Worm (Caenorhabditis elegans): ENCODE measurements around the gene chpf-1.

DNA sequence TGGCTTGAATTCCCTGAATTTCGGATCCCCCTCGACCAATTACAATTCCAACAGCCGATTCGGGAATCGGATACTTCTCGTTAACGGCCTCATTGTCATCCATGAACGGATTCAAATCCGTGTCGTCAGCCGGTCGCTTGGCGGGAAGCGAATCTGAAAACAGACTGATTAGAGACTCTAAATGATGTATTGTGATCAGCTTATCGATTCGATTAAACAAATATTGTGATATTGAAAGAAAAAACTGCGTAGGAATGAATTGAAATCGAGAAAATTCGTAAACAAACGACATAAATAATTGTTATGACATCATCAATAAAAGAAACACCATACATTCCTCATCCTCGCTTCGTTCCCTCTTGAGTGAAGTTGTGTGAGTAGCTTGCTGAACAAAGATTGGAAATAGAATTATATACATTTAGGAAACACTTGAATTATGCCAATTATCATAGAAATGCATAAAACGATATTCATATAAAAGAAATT is 34.7 kb upstream of the chpf-1 start:
- TF ChIP-seq W03F9.2 (tag; optimal IDR thresholded peaks at IDR 0.05) = no peak
- TF ChIP-seq him-1 (tag; optimal IDR thresholded peaks at IDR 0.05) = no peak
